Worm (Caenorhabditis elegans): Measurements from ENCODE around the gene trpl-5.

ce11 chrII:2109943-2110342 is 19.5 kb upstream of the trpl-5 start, which contains the start of gene R52.5:
- TF ChIP-seq flt-1 (GFP tag; IDR thresholded peaks at IDR 0.05), result no peak
- no peak for TF ChIP-seq tra-4 (tag; optimal IDR thresholded peaks at IDR 0.05)
- no peak for TF ChIP-seq tbx-37 (GFP tag; conservative IDR thresholded peaks at IDR 0.05)
